Fruit fly (Drosophila melanogaster) whole organism, prepupa: Measurements from ENCODE around the gene CG45544.

Source experiments
- CG10631 ChIP-seq: fragments of 200-800 bp; sonication (Bioruptor generic); optimal IDR thresholded peaks from 2 replicates; lab custom pipeline; 2016; ENCODE audit warnings: missing biosample characterization, missing genetic modification characterization
- CG11294 ChIP-seq: fragments of 200-800 bp; sonication (Bioruptor generic); IDR thresholded peaks from 2 replicates; pipeline ENCODE4 v1.3.6; 2022; ENCODE audit warnings: missing biosample characterization, missing genetic modification characterization
- CG11762 ChIP-seq: fragments of 200-800 bp; sonication (Bioruptor generic); optimal IDR thresholded peaks from 3 replicates; lab custom pipeline; 2016; ENCODE audit warnings: missing biosample characterization, missing genetic modification characterization; ENCODE audit not compliant: insufficient read depth
- CG11902 ChIP-seq: fragments of 200-800 bp; sonication (Bioruptor generic); optimal IDR thresholded peaks from 3 replicates; lab custom pipeline; 2016; ENCODE audit warnings: missing biosample characterization, missing genetic modification characterization
- CG15336 ChIP-seq: fragments of 200-800 bp; sonication (Bioruptor generic); IDR thresholded peaks from 2 replicates; pipeline ENCODE4 v1.3.6; 2022; ENCODE audit warnings: missing biosample characterization, missing genetic modification characterization
- CG1621 ChIP-seq: fragments of 200-800 bp; sonication (Bioruptor generic); optimal IDR thresholded peaks from 3 replicates; lab custom pipeline; 2018; ENCODE audit warnings: missing biosample characterization, mild to moderate bottlenecking, missing genetic modification characterization
- CG16779 ChIP-seq: fragments of 200-800 bp; sonication (Bioruptor generic); optimal IDR thresholded peaks from 3 replicates; lab custom pipeline; 2017; ENCODE audit warnings: missing biosample characterization, mild to moderate bottlenecking, missing genetic modification characterization
- CG3032 ChIP-seq: fragments of 200-800 bp; optimal IDR thresholded peaks from 2 replicates; lab custom pipeline; 2019; ENCODE audit warnings: missing biosample characterization, mild to moderate bottlenecking, missing genetic modification characterization, moderate library complexity
- CG32006 ChIP-seq: fragments of 200-800 bp; sonication (Bioruptor generic); optimal IDR thresholded peaks from 3 replicates; lab custom pipeline; 2017; ENCODE audit warnings: missing biosample characterization, mild to moderate bottlenecking, missing genetic modification characterization
- CG3919 ChIP-seq: fragments of 200-800 bp; sonication (Bioruptor generic); optimal IDR thresholded peaks from 3 replicates; lab custom pipeline; 2016; ENCODE audit warnings: missing biosample characterization, missing genetic modification characterization
- CG6276 ChIP-seq: fragments of 200-800 bp; sonication (Bioruptor generic); optimal IDR thresholded peaks from 2 replicates; lab custom pipeline; 2017; ENCODE audit warnings: missing biosample characterization, mild to moderate bottlenecking, missing genetic modification characterization
- CG6792 ChIP-seq: fragments of 200-800 bp; sonication (Bioruptor generic); optimal IDR thresholded peaks from 3 replicates; lab custom pipeline; 2016; ENCODE audit warnings: missing biosample characterization, missing genetic modification characterization
- CG6808 ChIP-seq: fragments of 200-800 bp; sonication (Bioruptor generic); optimal IDR thresholded peaks from 3 replicates; lab custom pipeline; 2017; ENCODE audit warnings: missing biosample characterization, missing genetic modification characterization, mild to moderate bottlenecking, moderate library complexity, missing genetic modification reagents
- CG6854 ChIP-seq: fragments of 200-800 bp; sonication (Bioruptor generic); optimal IDR thresholded peaks from 2 replicates; lab custom pipeline; 2017; ENCODE audit warnings: missing biosample characterization, mild to moderate bottlenecking, missing genetic modification characterization
- CG8319 ChIP-seq: fragments of 200-800 bp; sonication (Bioruptor generic); optimal IDR thresholded peaks from 3 replicates; lab custom pipeline; 2016; ENCODE audit warnings: missing biosample characterization, missing genetic modification characterization
- CG8632 ChIP-seq: fragments of 200-800 bp; sonication (Bioruptor generic); optimal IDR thresholded peaks from 3 replicates; lab custom pipeline; 2016; ENCODE audit warnings: missing biosample characterization, missing genetic modification characterization
- CG9139 ChIP-seq: fragments of 200-800 bp; sonication (Bioruptor generic); optimal IDR thresholded peaks from 3 replicates; lab custom pipeline; 2017; ENCODE audit warnings: missing biosample characterization, mild to moderate bottlenecking, missing genetic modification characterization
- Eip75B ChIP-seq: fragments of 200-800 bp; sonication (Bioruptor generic); optimal IDR thresholded peaks from 3 replicates; lab custom pipeline; 2016; ENCODE audit warnings: missing biosample characterization, missing genetic modification characterization
- Eip78C ChIP-seq: fragments of 200-800 bp; sonication (Bioruptor generic); peaks from one replicate; lab custom pipeline; 2016; ENCODE audit warnings: missing biosample characterization, missing genetic modification characterization
- Eip93F ChIP-seq: fragments of 200-800 bp; sonication (Bioruptor generic); optimal IDR thresholded peaks from 2 replicates; lab custom pipeline; 2016; ENCODE audit warnings: missing biosample characterization, mild to moderate bottlenecking, missing genetic modification characterization
- Ets21C ChIP-seq: fragments of 200-800 bp; sonication (Bioruptor generic); optimal IDR thresholded peaks from 3 replicates; lab custom pipeline; 2016; ENCODE audit warnings: missing biosample characterization, missing genetic modification characterization
- Ets96B ChIP-seq: fragments of 200-800 bp; optimal IDR thresholded peaks from 2 replicates; lab custom pipeline; 2019; ENCODE audit warnings: missing biosample characterization, mild to moderate bottlenecking, missing genetic modification characterization, moderate library complexity
- Gug ChIP-seq: fragments of 200-800 bp; sonication (Bioruptor generic); IDR thresholded peaks from 2 replicates; pipeline ENCODE4 v1.3.6; 2022; ENCODE audit warnings: missing biosample characterization, missing genetic modification characterization
- Hr38 ChIP-seq: sonication (Bioruptor generic); optimal IDR thresholded peaks from 2 replicates; lab custom pipeline; 2016; ENCODE audit warnings: missing biosample characterization, missing genetic modification characterization
- Hr39 ChIP-seq: fragments of 200-800 bp; sonication (Bioruptor generic); optimal IDR thresholded peaks from 2 replicates; lab custom pipeline; 2016; ENCODE audit warnings: missing biosample characterization, missing genetic modification characterization
- Hr4 ChIP-seq: fragments of 200-800 bp; sonication (Bioruptor generic); optimal IDR thresholded peaks from 3 replicates; lab custom pipeline; 2016; ENCODE audit warnings: missing biosample characterization, missing genetic modification characterization
- Lpt ChIP-seq: fragments of 200-800 bp; sonication (Bioruptor generic); optimal IDR thresholded peaks from 3 replicates; lab custom pipeline; 2016; ENCODE audit warnings: missing biosample characterization, missing genetic modification characterization
- Met ChIP-seq: fragments of 200-800 bp; sonication (Bioruptor generic); optimal IDR thresholded peaks from 3 replicates; lab custom pipeline; 2016; ENCODE audit warnings: missing biosample characterization, missing genetic modification characterization
- OdsH ChIP-seq: fragments of 200-800 bp; sonication (Bioruptor generic); optimal IDR thresholded peaks from 3 replicates; lab custom pipeline; 2016; ENCODE audit warnings: missing biosample characterization, missing genetic modification characterization
- Smox ChIP-seq: fragments of 200-800 bp; sonication (Bioruptor generic); optimal IDR thresholded peaks from 3 replicates; lab custom pipeline; 2016; ENCODE audit warnings: missing biosample characterization, missing genetic modification characterization
- Sox102F ChIP-seq: fragments of 200-800 bp; sonication (Bioruptor generic); optimal IDR thresholded peaks from 2 replicates; lab custom pipeline; 2016; ENCODE audit warnings: missing biosample characterization, mild to moderate bottlenecking, missing genetic modification characterization
- Sox14 ChIP-seq: fragments of 200-800 bp; sonication (Bioruptor generic); optimal IDR thresholded peaks from 3 replicates; lab custom pipeline; 2016; ENCODE audit warnings: missing biosample characterization, missing genetic modification characterization
- Sox15 ChIP-seq: fragments of 200-800 bp; sonication (Bioruptor generic); optimal IDR thresholded peaks from 3 replicates; lab custom pipeline; 2016; ENCODE audit warnings: missing biosample characterization, missing genetic modification characterization
- cyc ChIP-seq: fragments of 200-800 bp; sonication (Bioruptor generic); optimal IDR thresholded peaks from 3 replicates; lab custom pipeline; 2016; ENCODE audit warnings: missing biosample characterization, missing genetic modification characterization
- dsx ChIP-seq: fragments of 200-800 bp; optimal IDR thresholded peaks from 3 replicates; lab custom pipeline; 2019; ENCODE audit warnings: missing biosample characterization, mild to moderate bottlenecking, missing genetic modification characterization, moderate library complexity; ENCODE audit not compliant: poor library complexity, severe bottlenecking
- esn ChIP-seq: fragments of 200-800 bp; sonication (Bioruptor generic); optimal IDR thresholded peaks from 2 replicates; lab custom pipeline; 2016; ENCODE audit warnings: missing biosample characterization, mild to moderate bottlenecking, missing genetic modification characterization, moderate library complexity
- fd59A ChIP-seq: fragments of 200-800 bp; sonication (Bioruptor generic); optimal IDR thresholded peaks from 2 replicates; lab custom pipeline; 2017; ENCODE audit warnings: missing biosample characterization, mild to moderate bottlenecking, missing genetic modification characterization, missing genetic modification reagents
- fd85E ChIP-seq: fragments of 200-800 bp; sonication (Bioruptor generic); optimal IDR thresholded peaks from 3 replicates; lab custom pipeline; 2016; ENCODE audit warnings: missing biosample characterization, missing genetic modification characterization
- fkh ChIP-seq: fragments of 200-800 bp; sonication (Bioruptor generic); optimal IDR thresholded peaks from 3 replicates; lab custom pipeline; 2017; ENCODE audit warnings: missing biosample characterization, mild to moderate bottlenecking, missing genetic modification characterization, moderate library complexity
- lz ChIP-seq: fragments of 200-800 bp; sonication (Bioruptor generic); optimal IDR thresholded peaks from 3 replicates; lab custom pipeline; 2016; ENCODE audit warnings: missing biosample characterization, missing genetic modification characterization
- net ChIP-seq: fragments of 200-800 bp; sonication (Bioruptor generic); optimal IDR thresholded peaks from 3 replicates; lab custom pipeline; 2016; ENCODE audit warnings: missing biosample characterization, missing genetic modification characterization
- pdm3 ChIP-seq: fragments of 200-800 bp; sonication (Bioruptor generic); optimal IDR thresholded peaks from 3 replicates; lab custom pipeline; 2016; ENCODE audit warnings: missing biosample characterization, missing genetic modification characterization
- salr ChIP-seq, 2 experiments: fragments of 200-800 bp; sonication (Bioruptor generic); optimal IDR thresholded peaks; 3 replicates each; lab custom pipeline; 2016 to 2018; ENCODE audit warnings: missing biosample characterization in 2 of 2, missing genetic modification characterization in 2 of 2, mild to moderate bottlenecking in 1 of 2
- spab ChIP-seq: fragments of 200-800 bp; sonication (Bioruptor generic); optimal IDR thresholded peaks from 2 replicates; lab custom pipeline; 2017; ENCODE audit warnings: missing biosample characterization, mild to moderate bottlenecking, missing genetic modification characterization, missing genetic modification reagents
- ss ChIP-seq, 2 experiments: fragments of 200-800 bp; sonication (Bioruptor generic); optimal IDR thresholded peaks; 2 replicates in 1 of 2; 3 replicates in 1 of 2; lab custom pipeline; 2017 to 2018; ENCODE audit warnings: mild to moderate bottlenecking in 2 of 2, missing biosample characterization in 2 of 2, missing genetic modification characterization in 2 of 2, moderate library complexity in 1 of 2
- svp ChIP-seq: fragments of 200-800 bp; sonication (Bioruptor generic); peaks from one replicate; lab custom pipeline; 2016; ENCODE audit warnings: missing biosample characterization, missing genetic modification characterization
- topi ChIP-seq: fragments of 200-800 bp; sonication (Bioruptor generic); optimal IDR thresholded peaks from 3 replicates; lab custom pipeline; 2016; ENCODE audit warnings: missing biosample characterization, missing genetic modification characterization

Gene CG45544

DNA sequence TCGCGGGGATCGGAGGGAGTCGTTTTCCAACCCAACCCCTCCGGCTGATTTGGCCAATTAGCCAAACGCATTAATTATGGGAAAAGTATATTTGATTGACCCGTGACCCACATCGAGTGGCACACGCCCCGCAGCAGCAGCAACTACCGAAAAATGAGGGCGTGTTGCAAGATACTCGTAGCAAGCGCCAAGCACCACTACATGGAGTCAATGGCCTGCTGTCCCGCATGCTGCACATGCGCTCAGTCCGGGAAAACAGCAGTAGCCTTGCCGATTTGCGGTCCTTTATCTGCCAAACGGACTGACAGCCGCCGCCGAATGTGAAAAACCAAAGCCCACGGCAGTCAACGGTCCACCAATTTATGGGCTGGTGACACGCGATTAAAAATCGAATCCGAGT lies 39.0 kb upstream of the CG45544 start:
- peak in 1 of 2 experiments; percentile 16 for TF ChIP-seq ss (GFP tag; optimal IDR thresholded peaks at IDR 0.05; lab: Kevin White, UChicago)
- no peak for TF ChIP-seq CG6792 (GFP tag; lab: Kevin White, UChicago)

DNA sequence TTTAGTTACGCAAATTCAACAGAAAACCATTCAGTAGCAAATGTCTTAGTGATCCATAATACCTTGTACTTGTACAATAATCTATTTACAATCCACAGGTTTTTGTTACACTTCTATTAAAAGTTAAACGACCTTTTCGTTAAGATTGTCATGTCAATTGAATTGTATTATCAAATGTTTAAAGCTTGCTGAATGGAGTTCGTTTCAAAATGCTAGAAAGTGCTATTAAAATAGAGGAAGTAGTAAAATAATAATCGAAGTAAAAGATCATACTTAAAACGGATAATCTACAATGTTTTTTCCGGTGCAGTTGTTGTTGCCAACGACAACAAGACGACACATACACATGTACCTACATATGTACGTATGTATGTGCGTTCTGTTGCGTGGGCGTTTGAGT lies 38.3 kb upstream of the CG45544 start:
- TF ChIP-seq OdsH (GFP tag; lab: Kevin White, UChicago) (peak; percentile 15), spab (GFP tag; lab: Kevin White, UChicago) (no peak), CG15336 (GFP tag; lab: Robert Waterston, UW) (no peak), Met (GFP tag; lab: Kevin White, UChicago) (peak; percentile 11), CG32006 (GFP tag; lab: Kevin White, UChicago) (peak; percentile 28), Hr4 (peak; percentile 24), esn (GFP tag; lab: Kevin White, UChicago) (peak; percentile 1), Eip78C (GFP tag; lab: Kevin White, UChicago) (peak; percentile 76)
- TF ChIP-seq, all 60 proteins: peak for 6

DNA sequence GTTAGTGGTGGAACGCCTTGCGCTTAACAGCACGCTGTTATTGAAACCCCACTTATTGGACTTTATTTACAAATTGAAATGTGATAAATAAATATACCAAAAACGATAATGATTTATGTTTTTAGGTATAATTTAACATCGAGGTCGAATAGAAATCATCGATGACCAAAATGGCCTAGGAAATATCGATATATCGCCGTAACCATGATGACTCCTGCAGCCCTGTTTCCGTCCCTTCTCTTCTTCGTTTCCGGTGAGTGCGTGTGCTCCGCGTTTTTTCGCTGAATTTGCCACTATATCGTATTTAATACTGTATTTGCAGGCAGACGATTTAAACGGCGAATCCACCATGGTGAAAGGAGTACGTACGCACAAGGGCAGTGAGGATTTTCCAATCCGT lies 36.3 kb upstream of the CG45544 start, which contains the start of gene eEF1gamma:
TSS of gene eEF1gamma (plus strand) at position 225 of the 400 bp plus-strand sequence.
- TF ChIP-seq CG11762, result peak; percentile 88
- peak; percentile 93 for TF ChIP-seq Sox102F (GFP tag; lab: Kevin White, UChicago)
- peak; percentile 64 for TF ChIP-seq CG11902 (GFP tag; lab: Kevin White, UChicago)
- peak; percentile 80 for TF ChIP-seq fd59A
- peak; percentile 94 for TF ChIP-seq fkh (GFP tag; lab: Kevin White, UChicago)
- peak; percentile 71 for TF ChIP-seq CG32006 (GFP tag; lab: Kevin White, UChicago)
- peak; percentile 85 for TF ChIP-seq CG1621 (tag; lab: Kevin White, UChicago)
- TF ChIP-seq dsx (GFP tag; lab: Kevin White, UChicago), result peak; percentile 66
- peak; percentile 61 for TF ChIP-seq Lpt (GFP tag; lab: Kevin White, UChicago)
- TF ChIP-seq Eip78C (GFP tag; lab: Kevin White, UChicago), result peak; percentile 97
- no peak for TF ChIP-seq CG9139 (GFP tag; lab: Kevin White, UChicago)
- TF ChIP-seq CG6808 (GFP tag; lab: Kevin White, UChicago), result peak; percentile 85
- TF ChIP-seq CG16779 (tag; lab: Kevin White, UChicago), result peak; percentile 82
- peak; percentile 95 for TF ChIP-seq esn (GFP tag; lab: Kevin White, UChicago)
- peak; percentile 88 for TF ChIP-seq CG8632 (GFP tag; lab: Kevin White, UChicago)
- TF ChIP-seq fd85E (GFP tag; lab: Kevin White, UChicago), result peak; percentile 86
- peak; percentile 92 for TF ChIP-seq cyc (GFP tag; lab: Kevin White, UChicago)
- peak; percentile 58 for TF ChIP-seq Gug (GFP tag; lab: Robert Waterston, UW)
- TF ChIP-seq net (GFP tag; lab: Kevin White, UChicago), result peak; percentile 94
- TF ChIP-seq CG8319, result peak; percentile 89
- TF ChIP-seq CG15336 (GFP tag; lab: Robert Waterston, UW), result peak; percentile 65
- no peak for TF ChIP-seq spab (GFP tag; lab: Kevin White, UChicago)
- TF ChIP-seq CG11294 (GFP tag; lab: Robert Waterston, UW), result peak; percentile 54; the same call in 1 of the 2 replicates
- TF ChIP-seq svp (GFP tag; lab: Kevin White, UChicago), result no peak
- no peak for TF ChIP-seq Hr38 (GFP tag; lab: Kevin White, UChicago)
- TF ChIP-seq CG6854, result peak; percentile 98
- TF ChIP-seq lz (GFP tag; lab: Kevin White, UChicago), result peak; percentile 94
- TF ChIP-seq Sox14 (GFP tag; lab: Kevin White, UChicago), result peak; percentile 86
- TF ChIP-seq Smox (GFP tag; lab: Kevin White, UChicago), result no peak
- peak; percentile 93 for TF ChIP-seq Eip75B (GFP tag; lab: Kevin White, UChicago)
- peak; percentile 91 for TF ChIP-seq OdsH (GFP tag; lab: Kevin White, UChicago)
- TF ChIP-seq topi (GFP tag; lab: Kevin White, UChicago), result peak; percentile 93
- no peak for TF ChIP-seq Eip93F (GFP tag; lab: Kevin White, UChicago)
- TF ChIP-seq Ets96B, result peak; percentile 65
- peak; percentile 90 for TF ChIP-seq pdm3 (GFP tag; lab: Kevin White, UChicago)
- TF ChIP-seq CG3919, result peak; percentile 96
- no peak for TF ChIP-seq CG10631 (GFP tag; lab: Kevin White, UChicago)
- TF ChIP-seq CG6276 (GFP tag; lab: Kevin White, UChicago), result peak; percentile 62
- peak; percentile 66 for TF ChIP-seq Sox15 (GFP tag; lab: Kevin White, UChicago)
- TF ChIP-seq ss (GFP tag; optimal IDR thresholded peaks at IDR 0.05; lab: Kevin White, UChicago), result peak; percentile 82 to 94
- TF ChIP-seq Ets21C (GFP tag; lab: Kevin White, UChicago), result peak; percentile 76
- TF ChIP-seq CG3032, result peak; percentile 81
- peak; percentile 87 for TF ChIP-seq Hr39 (GFP tag; lab: Kevin White, UChicago)
- TF ChIP-seq salr (GFP tag; optimal IDR thresholded peaks at IDR 0.05; lab: Kevin White, UChicago), result peak in 1 of 2 experiments; percentile 94
